Worm (Caenorhabditis elegans) whole organism, L4 larva: ENCODE measurements around the gene C38D9.2.

Source experiments
- daf-12 ChIP-seq: fragments of 150-350 bp; optimal IDR thresholded peaks from 2 replicates; lab custom pipeline; 2014; ENCODE audit warnings: missing biosample characterization, missing genetic modification reagents, missing genetic modification characterization
- daf-19 ChIP-seq: fragments of 200-800 bp; sonication (Bioruptor generic); conservative IDR thresholded peaks from 2 replicates; pipeline ENCODE4 v1.3.6; 2022; ENCODE audit warnings: missing genetic modification characterization, missing compliant biosample characterization
- dpl-1 ChIP-seq: fragments of 150-350 bp; optimal IDR thresholded peaks from 2 replicates; lab custom pipeline; 2014; ENCODE audit warnings: missing biosample characterization, missing genetic modification reagents, missing genetic modification characterization

ce11 chrV:17580017-17580416 is 13.1 kb downstream of the C38D9.2 start:
- TF ChIP-seq dpl-1 (GFP tag; lab: Kevin White, UChicago) (no peak), daf-19 (GFP tag; lab: Robert Waterston, UW) (no peak), daf-12 (tag; lab: Kevin White, UChicago) (no peak)
